Worm (Caenorhabditis elegans): ENCODE results near the gene F21C10.10.

- TF ChIP-seq ztf-29 (GFP tag; IDR thresholded peaks at IDR 0.05) = no peak
- TF ChIP-seq T22C8.4 (GFP tag; IDR thresholded peaks at IDR 0.05) = no peak
Measured at ce11 chrV:9084252-9084651, 11.8 kb upstream of the F21C10.10 start.

All from whole organism, midembryonic.